Fruit fly (Drosophila melanogaster): ENCODE results near the gene CG8188.

The CG8188 gene

DNA sequence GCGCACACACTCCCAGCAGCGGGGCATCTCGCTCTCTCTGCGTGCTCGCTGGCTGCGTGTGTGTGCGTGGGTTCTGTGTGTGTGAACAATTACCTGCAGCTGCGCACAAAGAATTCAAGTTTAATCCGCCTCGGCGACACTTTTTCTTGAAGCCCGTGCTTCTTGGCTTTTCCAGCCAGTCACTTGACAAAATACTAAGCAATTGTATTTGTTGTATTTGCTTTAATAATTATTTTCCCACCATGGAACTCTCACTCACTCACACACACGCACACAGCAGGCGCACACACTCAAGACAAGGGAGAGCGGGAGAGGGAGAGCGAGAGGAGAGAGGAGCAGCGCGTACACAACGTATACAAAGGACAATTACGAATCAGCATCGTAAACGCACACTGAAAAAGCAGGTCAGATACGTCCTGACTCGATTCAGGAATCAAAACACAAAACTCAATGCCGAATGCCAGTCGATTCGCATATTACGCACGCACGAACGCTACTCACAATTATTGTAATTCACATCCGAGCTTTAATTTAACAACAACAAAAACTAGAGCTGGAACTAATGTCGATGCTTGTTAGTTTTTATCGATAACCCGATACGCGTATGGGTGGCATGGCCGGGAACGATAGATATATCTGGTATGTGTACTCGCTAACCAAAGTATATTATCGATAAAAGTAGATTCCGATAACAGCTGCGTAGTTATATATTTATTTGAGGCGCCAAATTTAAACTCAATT, 50.7 kb downstream of the CG8188 start, which contains the start of gene RhoGAPp190 (continued):
- TF ChIP-seq CG2889 (GFP tag; IDR thresholded peaks at IDR 0.05) (no peak), CG42726 (GFP tag; IDR thresholded peaks at IDR 0.05; ENCODE audit: partially characterized antibody) (peak; percentile 57; the same call in 1 of the 2 replicates), CG8281 (tag; optimal IDR thresholded peaks at IDR 0.05) (no peak), CG1233 (GFP tag; optimal IDR thresholded peaks at IDR 0.05) (no peak), gfzf (GFP tag; optimal IDR thresholded peaks at IDR 0.05) (peak; percentile 48), Dad (GFP tag; optimal IDR thresholded peaks at IDR 0.05) (no peak), exex (tag; optimal IDR thresholded peaks at IDR 0.05) (peak; percentile 19), CG33213 (GFP tag; optimal IDR thresholded peaks at IDR 0.05) (no peak), CG1832 (GFP tag; optimal IDR thresholded peaks at IDR 0.05) (peak; percentile 91), GATAe (GFP tag; conservative IDR thresholded peaks at IDR 0.05) (no peak), CG31441 (GFP tag; IDR thresholded peaks at IDR 0.05) (no peak), nau (GFP tag; optimal IDR thresholded peaks at IDR 0.05) (no peak), CG31388 (GFP tag; optimal IDR thresholded peaks at IDR 0.05) (no peak), Med (GFP tag) (peak; percentile 78), CG31365 (tag; optimal IDR thresholded peaks at IDR 0.05) (no peak), tin (GFP tag; optimal IDR thresholded peaks at IDR 0.05) (no peak), CG12391 (tag; optimal IDR thresholded peaks at IDR 0.05) (no peak), Hmx (GFP tag; optimal IDR thresholded peaks at IDR 0.05) (no peak), zen (tag; optimal IDR thresholded peaks at IDR 0.05) (peak; percentile 50), CG15073 (GFP tag; optimal IDR thresholded peaks at IDR 0.05) (no peak), CG6175 (GFP tag; IDR thresholded peaks at IDR 0.05) (no peak), CG6813 (GFP tag; optimal IDR thresholded peaks at IDR 0.05) (no peak), CG3065 (GFP tag; optimal IDR thresholded peaks at IDR 0.05) (no peak), C15 (GFP tag; IDR thresholded peaks at IDR 0.05) (no peak), CG10147 (GFP tag; optimal IDR thresholded peaks at IDR 0.05) (no peak), sna (GFP tag; IDR thresholded peaks at IDR 0.05; ENCODE audit: partially characterized antibody) (peak; percentile 88), crol (GFP tag; IDR thresholded peaks at IDR 0.05) (peak; percentile 45; the same call in 1 of the 2 replicates), wor (GFP tag; IDR thresholded peaks at IDR 0.05) (no peak), Trl (optimal IDR thresholded peaks at IDR 0.05) (peak; percentile 90 to 92), Trl (GFP tag; optimal IDR thresholded peaks at IDR 0.05) (no peak), NK7.1 (GFP tag; optimal IDR thresholded peaks at IDR 0.05) (no peak), amos (GFP tag; IDR thresholded peaks at IDR 0.05; ENCODE audit: partially characterized antibody) (peak; percentile 91; the same call in 1 of the 2 replicates), ssp (GFP tag; IDR thresholded peaks at IDR 0.05) (no peak), CG12744 (GFP tag; optimal IDR thresholded peaks at IDR 0.05) (no peak), ro (GFP tag; IDR thresholded peaks at IDR 0.05) (no peak), CG12219 (GFP tag; optimal IDR thresholded peaks at IDR 0.05) (no peak), ash1 (GFP tag; optimal IDR thresholded peaks at IDR 0.05) (no peak), trem (tag; optimal IDR thresholded peaks at IDR 0.05) (peak; percentile 88), CG13123 (GFP tag; optimal IDR thresholded peaks at IDR 0.05) (no peak), Spps (tag; optimal IDR thresholded peaks at IDR 0.05) (no peak), CG8359 (GFP tag; optimal IDR thresholded peaks at IDR 0.05; ENCODE audit: borderline replicate concordance) (no peak), sob (GFP tag; IDR thresholded peaks at IDR 0.05) (peak; percentile 58; the same call in 1 of the 2 replicates), CG12071 (GFP tag; optimal IDR thresholded peaks at IDR 0.05) (no peak), CG34224 (GFP tag; IDR thresholded peaks at IDR 0.05; ENCODE audit: partially characterized antibody) (peak; percentile 96), gce (GFP tag; IDR thresholded peaks at IDR 0.05) (no peak), psq (GFP tag; optimal IDR thresholded peaks at IDR 0.05) (no peak), CG2199 (GFP tag; IDR thresholded peaks at IDR 0.05) (no peak), CG17361 (GFP tag; IDR thresholded peaks at IDR 0.05) (no peak), MESR4 (GFP tag; optimal IDR thresholded peaks at IDR 0.05) (peak; percentile 68), scrt (GFP tag; optimal IDR thresholded peaks at IDR 0.05) (peak; percentile 34)
